Fruit fly (Drosophila melanogaster) whole organism, embryonic: Measurements from ENCODE around the gene CG2611.

ENCODE experiments used
- Ada2b ChIP-seq: fragments of 200-800 bp; sonication (Bioruptor generic); IDR thresholded peaks from 2 replicates; pipeline ENCODE4 v1.3.6; 2022; ENCODE audit warnings: missing biosample characterization, missing genetic modification characterization
- Atf6 ChIP-seq: fragments of 200-800 bp; sonication (Bioruptor generic); IDR thresholded peaks from 2 replicates; pipeline ENCODE4 v1.3.6; 2022; ENCODE audit warnings: missing biosample characterization, missing genetic modification characterization
- CG10462 ChIP-seq: fragments of 200-800 bp; sonication (Bioruptor generic); optimal IDR thresholded peaks from 2 replicates; lab custom pipeline; 2016; ENCODE audit warnings: missing biosample characterization, missing genetic modification characterization
- CG11093 ChIP-seq: fragments of 200-800 bp; sonication (Bioruptor generic); IDR thresholded peaks from 3 replicates; pipeline ENCODE4 v1.3.6; 2022; ENCODE audit warnings: missing biosample characterization, missing genetic modification characterization
- CG11695 ChIP-seq: fragments of 200-800 bp; sonication (Bioruptor generic); IDR thresholded peaks from 3 replicates; pipeline ENCODE4 v1.3.6; 2022; ENCODE audit warnings: missing biosample characterization, missing genetic modification characterization
- CG12236 ChIP-seq: fragments of 200-800 bp; sonication (Bioruptor generic); optimal IDR thresholded peaks from 2 replicates; lab custom pipeline; 2016; ENCODE audit warnings: missing biosample characterization, missing genetic modification characterization
- CG12299 ChIP-seq: fragments of 200-800 bp; sonication (Bioruptor generic); optimal IDR thresholded peaks from 2 replicates; lab custom pipeline; 2018; ENCODE audit warnings: missing biosample characterization, mild to moderate bottlenecking, missing genetic modification characterization
- CG14667 ChIP-seq: fragments of 200-800 bp; sonication (Bioruptor generic); IDR thresholded peaks from 2 replicates; pipeline ENCODE4 v1.3.6; 2022; ENCODE audit warnings: missing biosample characterization, missing genetic modification characterization
- CG15601 ChIP-seq: fragments of 200-800 bp; sonication (Bioruptor generic); optimal IDR thresholded peaks from 3 replicates; lab custom pipeline; 2019; ENCODE audit warnings: missing biosample characterization, mild to moderate bottlenecking, missing genetic modification characterization, moderate library complexity
- CG16815 ChIP-seq: fragments of 200-800 bp; sonication (Bioruptor generic); optimal IDR thresholded peaks from 3 replicates; lab custom pipeline; 2017; ENCODE audit warnings: missing biosample characterization, mild to moderate bottlenecking, missing genetic modification characterization
- CG18476 ChIP-seq: fragments of 200-800 bp; sonication (Bioruptor generic); optimal IDR thresholded peaks from 2 replicates; lab custom pipeline; 2016; ENCODE audit warnings: missing biosample characterization, mild to moderate bottlenecking, missing genetic modification characterization
- CG31365 ChIP-seq: fragments of 200-800 bp; sonication (Bioruptor generic); optimal IDR thresholded peaks from 2 replicates; lab custom pipeline; 2018; ENCODE audit warnings: missing biosample characterization, mild to moderate bottlenecking, missing genetic modification characterization
- CG31441 ChIP-seq: fragments of 200-800 bp; sonication (Bioruptor generic); IDR thresholded peaks from 2 replicates; pipeline ENCODE4 v1.3.6; 2022; ENCODE audit warnings: missing biosample characterization, missing genetic modification characterization
- CG33213 ChIP-seq: fragments of 200-800 bp; sonication (Bioruptor generic); optimal IDR thresholded peaks from 3 replicates; lab custom pipeline; 2016; ENCODE audit warnings: missing biosample characterization, missing genetic modification characterization
- CG34422 ChIP-seq: fragments of 200-800 bp; sonication (Bioruptor generic); IDR thresholded peaks from 3 replicates; pipeline ENCODE4 v1.3.6; 2022; ENCODE audit warnings: missing biosample characterization, missing genetic modification characterization
- CG4328 ChIP-seq: fragments of 200-800 bp; sonication (Bioruptor generic); optimal IDR thresholded peaks from 3 replicates; lab custom pipeline; 2017; ENCODE audit warnings: missing biosample characterization, missing genetic modification reagents, missing genetic modification characterization
- CG5953 ChIP-seq: fragments of 200-800 bp; sonication (Bioruptor generic); IDR thresholded peaks from 2 replicates; pipeline ENCODE4 v1.3.6; 2022; ENCODE audit warnings: missing biosample characterization, missing genetic modification characterization
- CG6654 ChIP-seq: fragments of 200-800 bp; sonication (Bioruptor generic); optimal IDR thresholded peaks from 2 replicates; lab custom pipeline; 2017; ENCODE audit warnings: missing biosample characterization, mild to moderate bottlenecking, missing genetic modification characterization
- CG7928 ChIP-seq: fragments of 200-800 bp; sonication (Bioruptor generic); optimal IDR thresholded peaks from 2 replicates; lab custom pipeline; 2017; ENCODE audit warnings: missing biosample characterization, mild to moderate bottlenecking, missing genetic modification characterization
- CG7963 ChIP-seq: fragments of 200-800 bp; sonication (Bioruptor generic); IDR thresholded peaks from 3 replicates; pipeline ENCODE4 v1.3.6; 2022; ENCODE audit warnings: missing biosample characterization, missing genetic modification characterization; ENCODE audit not compliant: partially characterized antibody
- CG8765 ChIP-seq: fragments of 200-800 bp; sonication (Bioruptor generic); IDR thresholded peaks from 2 replicates; pipeline ENCODE4 v1.3.6; 2022; ENCODE audit warnings: missing biosample characterization, missing genetic modification characterization
- CG9727 ChIP-seq: fragments of 200-800 bp; sonication (Bioruptor generic); optimal IDR thresholded peaks from 3 replicates; lab custom pipeline; 2017; ENCODE audit warnings: missing biosample characterization, mild to moderate bottlenecking, missing genetic modification characterization
- D ChIP-seq, 2 experiments: fragments of 200-800 bp in 1 of 2; fragments of >200 bp in 1 of 2; sonication (Bioruptor generic) in 1 of 2; optimal IDR thresholded peaks; 2 replicates in 1 of 2; 3 replicates in 1 of 2; lab custom pipeline; 2017; ENCODE audit warnings: mild to moderate bottlenecking in 1 of 2, missing biosample characterization in 1 of 2, missing genetic modification characterization in 1 of 2, missing genetic modification reagents in 1 of 2
- Deaf1 ChIP-seq: fragments of 200-800 bp; optimal IDR thresholded peaks from 3 replicates; lab custom pipeline; 2019; ENCODE audit warnings: missing biosample characterization, mild to moderate bottlenecking, missing genetic modification characterization, moderate library complexity
- E2f1 ChIP-seq: fragments of 200-800 bp; sonication (Bioruptor generic); IDR thresholded peaks from 2 replicates; pipeline ENCODE4 v1.3.6; 2022; ENCODE audit warnings: missing biosample characterization, missing genetic modification characterization
- Fer3 ChIP-seq: fragments of 200-800 bp; sonication (Bioruptor generic); optimal IDR thresholded peaks from 2 replicates; lab custom pipeline; 2018; ENCODE audit warnings: missing biosample characterization, mild to moderate bottlenecking, missing genetic modification characterization, moderate library complexity
- Gug ChIP-seq: fragments of 200-800 bp; sonication (Bioruptor generic); IDR thresholded peaks from 4 replicates; pipeline ENCODE4 v1.3.6; 2022; ENCODE audit warnings: missing biosample characterization, missing genetic modification characterization
- HLH3B ChIP-seq: fragments of 200-800 bp; sonication (Bioruptor generic); IDR thresholded peaks from 2 replicates; pipeline ENCODE4 v1.3.6; 2022; ENCODE audit warnings: missing biosample characterization, missing genetic modification characterization
- Rfx ChIP-seq: fragments of 200-800 bp; sonication (Bioruptor generic); IDR thresholded peaks from 2 replicates; pipeline ENCODE4 v1.3.6; 2022; ENCODE audit warnings: missing biosample characterization, missing genetic modification characterization
- Side ChIP-seq: fragments of 200-800 bp; sonication (Bioruptor generic); optimal IDR thresholded peaks from 2 replicates; lab custom pipeline; 2016; ENCODE audit warnings: missing biosample characterization, missing genetic modification characterization
- Usf ChIP-seq: fragments of 200-800 bp; sonication (Bioruptor generic); optimal IDR thresholded peaks from 2 replicates; lab custom pipeline; 2017; ENCODE audit warnings: missing genotype, missing biosample characterization, missing genetic modification characterization
- abd-A ChIP-seq: fragments of 200-800 bp; sonication (Bioruptor generic); optimal IDR thresholded peaks from 3 replicates; lab custom pipeline; 2019; ENCODE audit warnings: missing biosample characterization, mild to moderate bottlenecking, missing genetic modification characterization, moderate library complexity
- ac ChIP-seq: fragments of 200-800 bp; sonication (Bioruptor generic); optimal IDR thresholded peaks from 3 replicates; lab custom pipeline; 2017; ENCODE audit warnings: missing biosample characterization, mild to moderate bottlenecking, missing genetic modification characterization
- bowl ChIP-seq: fragments of 200-800 bp; sonication (Bioruptor generic); IDR thresholded peaks from 2 replicates; pipeline ENCODE4 v1.3.6; 2022; ENCODE audit warnings: missing biosample characterization, missing genetic modification characterization
- bsh ChIP-seq, 2 experiments: fragments of 200-800 bp; sonication (Bioruptor generic); optimal IDR thresholded peaks; 2 replicates each; lab custom pipeline; 2017 to 2018; ENCODE audit warnings: mild to moderate bottlenecking in 2 of 2, missing biosample characterization in 2 of 2, missing genetic modification characterization in 2 of 2, moderate library complexity in 1 of 2
- eve ChIP-seq, 2 experiments: fragments of >200 bp; optimal IDR thresholded peaks; 2 replicates each; lab custom pipeline; 2017; ENCODE audit warnings: missing biosample characterization in 2 of 2, missing genetic modification characterization in 2 of 2
- gro ChIP-seq: fragments of 200-800 bp; sonication (Bioruptor generic); optimal IDR thresholded peaks from 2 replicates; lab custom pipeline; 2016; ENCODE audit warnings: missing biosample characterization, missing genetic modification characterization
- insv ChIP-seq, 2 experiments: fragments of 200-800 bp; sonication (Bioruptor generic); optimal IDR thresholded peaks; 3 replicates each; lab custom pipeline; 2016 to 2018; ENCODE audit warnings: missing biosample characterization in 2 of 2, missing genetic modification characterization in 2 of 2
- ken ChIP-seq: fragments of 200-800 bp; sonication (Bioruptor generic); IDR thresholded peaks from 3 replicates; pipeline ENCODE4 v1.3.6; 2022; ENCODE audit warnings: missing biosample characterization, missing genetic modification characterization
- knrl ChIP-seq: fragments of 200-800 bp; sonication (Bioruptor generic); IDR thresholded peaks from 3 replicates; pipeline ENCODE4 v1.3.6; 2022; ENCODE audit warnings: missing biosample characterization, missing genetic modification characterization; ENCODE audit not compliant: partially characterized antibody
- luna ChIP-seq: fragments of 200-800 bp; sonication (Bioruptor generic); optimal IDR thresholded peaks from 2 replicates; lab custom pipeline; 2016; ENCODE audit warnings: missing biosample characterization, missing genetic modification characterization
- oc ChIP-seq: fragments of 200-800 bp; sonication (Bioruptor generic); optimal IDR thresholded peaks from 2 replicates; lab custom pipeline; 2018; ENCODE audit warnings: missing biosample characterization, mild to moderate bottlenecking, missing genetic modification characterization, moderate library complexity
- pros ChIP-seq: fragments of 200-800 bp; sonication (Bioruptor generic); optimal IDR thresholded peaks from 3 replicates; lab custom pipeline; 2019; ENCODE audit warnings: missing biosample characterization, mild to moderate bottlenecking, missing genetic modification characterization, moderate library complexity
- salm ChIP-seq: fragments of 200-800 bp; sonication (Bioruptor generic); optimal IDR thresholded peaks from 2 replicates; lab custom pipeline; 2018; ENCODE audit warnings: missing biosample characterization, mild to moderate bottlenecking, missing genetic modification characterization
- schlank ChIP-seq: fragments of 200-800 bp; sonication (Bioruptor generic); optimal IDR thresholded peaks from 2 replicates; lab custom pipeline; 2018; ENCODE audit warnings: missing biosample characterization, mild to moderate bottlenecking, missing genetic modification characterization
- ssp ChIP-seq: fragments of 200-800 bp; sonication (Bioruptor generic); IDR thresholded peaks from 2 replicates; pipeline ENCODE4 v1.3.6; 2022; ENCODE audit warnings: missing biosample characterization, missing genetic modification characterization
- tna ChIP-seq: fragments of 200-800 bp; sonication (Bioruptor generic); IDR thresholded peaks from 2 replicates; pipeline ENCODE4 v1.3.6; 2022; ENCODE audit warnings: missing biosample characterization, missing genetic modification characterization; ENCODE audit not compliant: partially characterized antibody
- toy ChIP-seq: fragments of 200-800 bp; sonication (Bioruptor generic); IDR thresholded peaks from 2 replicates; pipeline ENCODE4 v1.3.6; 2022; ENCODE audit warnings: missing biosample characterization, missing genetic modification characterization
- trh ChIP-seq: fragments of 200-800 bp; sonication (Bioruptor generic); optimal IDR thresholded peaks from 2 replicates; lab custom pipeline; 2016; ENCODE audit warnings: missing biosample characterization, missing genetic modification characterization
- twi ChIP-seq: fragments of 200-800 bp; optimal IDR thresholded peaks from 2 replicates; lab custom pipeline; 2019; ENCODE audit warnings: missing biosample characterization, mild to moderate bottlenecking, missing genetic modification characterization, moderate library complexity
- wdn ChIP-seq: fragments of 200-800 bp; sonication (Bioruptor generic); IDR thresholded peaks from 2 replicates; pipeline ENCODE4 v1.3.6; 2022; ENCODE audit warnings: missing biosample characterization, missing genetic modification characterization
- z ChIP-seq: fragments of 200-800 bp; sonication (Bioruptor generic); IDR thresholded peaks from 3 replicates; pipeline ENCODE4 v1.3.6; 2022; ENCODE audit warnings: missing biosample characterization, missing genetic modification characterization

Gene CG2611

dm6 chr2L:20675875-20676274 is 25.9 kb downstream of the CG2611 start, which contains the start of the genes CG31678 and IKKepsilon (continued):
- TF ChIP-seq knrl (peak; percentile 91), wdn (GFP tag; lab: Robert Waterston, UW) (no peak), CG34422 (GFP tag; lab: Robert Waterston, UW) (peak; percentile 64; the same call in 2 of the 3 replicates), CG31365 (tag; lab: Kevin White, UChicago) (no peak), insv (GFP tag; optimal IDR thresholded peaks at IDR 0.05; lab: Kevin White, UChicago) (no peak), D (optimal IDR thresholded peaks at IDR 0.05; lab: Kevin White, UChicago) (no peak), D (GFP tag; optimal IDR thresholded peaks at IDR 0.05; lab: Kevin White, UChicago) (no peak), ssp (GFP tag; lab: Robert Waterston, UW) (peak; percentile 27; the same call in 1 of the 2 replicates), CG12236 (no peak), ac (GFP tag; lab: Kevin White, UChicago) (no peak), Fer3 (tag; lab: Kevin White, UChicago) (no peak), schlank (tag; lab: Kevin White, UChicago) (no peak), CG12299 (tag; lab: Kevin White, UChicago) (peak; percentile 21), ken (GFP tag; lab: Robert Waterston, UW) (no peak), Ada2b (GFP tag; lab: Robert Waterston, UW) (peak; percentile 17; the same call in 1 of the 2 replicates), CG9727 (GFP tag; lab: Kevin White, UChicago) (peak; percentile 38), trh (no peak), Gug (GFP tag; lab: Robert Waterston, UW) (peak; percentile 33; the same call in 1 of the 4 replicates), Deaf1 (tag; lab: Kevin White, UChicago) (no peak), Side (GFP tag; lab: Kevin White, UChicago) (no peak), CG16815 (GFP tag; lab: Kevin White, UChicago) (no peak), CG18476 (GFP tag; lab: Kevin White, UChicago) (no peak), E2f1 (GFP tag; lab: Robert Waterston, UW) (no peak), luna (GFP tag; lab: Kevin White, UChicago) (no peak), CG11093 (GFP tag; lab: Robert Waterston, UW) (no peak), CG10462 (GFP tag; lab: Kevin White, UChicago) (no peak), CG11695 (no peak), twi (tag; lab: Kevin White, UChicago) (no peak), CG5953 (GFP tag; lab: Robert Waterston, UW) (no peak), pros (no peak), z (no peak), eve (GFP tag; optimal IDR thresholded peaks at IDR 0.05; lab: Kevin White, UChicago) (no peak), salm (tag; lab: Kevin White, UChicago) (no peak), Usf (GFP tag; lab: Kevin White, UChicago) (no peak), Atf6 (GFP tag; lab: Robert Waterston, UW) (no peak), bsh (GFP tag; optimal IDR thresholded peaks at IDR 0.05; lab: Kevin White, UChicago) (peak in 1 of 2 experiments; percentile 25), abd-A (tag; lab: Kevin White, UChicago) (no peak), oc (tag; lab: Kevin White, UChicago) (no peak), Rfx (peak; percentile 59), CG7928 (no peak), CG8765 (GFP tag; lab: Robert Waterston, UW) (no peak), tna (GFP tag; lab: Robert Waterston, UW) (peak; percentile 94), bowl (GFP tag; lab: Robert Waterston, UW) (no peak), CG33213 (GFP tag; lab: Kevin White, UChicago) (no peak), toy (no peak), CG31441 (GFP tag; lab: Robert Waterston, UW) (peak; percentile 86), CG6654 (GFP tag; lab: Kevin White, UChicago) (no peak), gro (GFP tag; lab: Kevin White, UChicago) (no peak), CG14667 (GFP tag; lab: Robert Waterston, UW) (no peak), CG15601 (tag; lab: Kevin White, UChicago) (no peak), CG7963 (GFP tag; lab: Robert Waterston, UW) (peak; percentile 87), CG4328 (GFP tag; lab: Kevin White, UChicago) (no peak), HLH3B (GFP tag; lab: Robert Waterston, UW) (no peak)
